Worm (Caenorhabditis elegans): Measurements from ENCODE around the gene mutd-1.

Gene mutd-1

ce11 chrIV:7176887-7177286 is 43.0 kb upstream of the mutd-1 start, which contains the start of gene str-44:
Gene str-44 (plus strand): TSS chrIV:7177187.
- no peak for TF ChIP-seq rbr-2 (tag; optimal IDR thresholded peaks at IDR 0.05)
- no peak for TF ChIP-seq aha-1 (tag)
- TF ChIP-seq gei-8 (GFP tag; optimal IDR thresholded peaks at IDR 0.05), result no peak
- no peak for TF ChIP-seq dmd-9 (GFP tag; IDR thresholded peaks at IDR 0.05)
- no peak for TF ChIP-seq lin-15B (tag; optimal IDR thresholded peaks at IDR 0.05)
- TF ChIP-seq egl-43 (GFP tag; IDR thresholded peaks at IDR 0.05), result no peak
- TF ChIP-seq T26A8.4 (GFP tag; IDR thresholded peaks at IDR 0.05), result no peak
- no peak for TF ChIP-seq mxl-2 (GFP tag; conservative IDR thresholded peaks at IDR 0.05)
- TF ChIP-seq aly-2 (tag; optimal IDR thresholded peaks at IDR 0.05), result no peak
- TF ChIP-seq jun-1 (tag; optimal IDR thresholded peaks at IDR 0.05), result no peak
- no peak for TF ChIP-seq lin-1 (GFP tag; IDR thresholded peaks at IDR 0.05)
- TF ChIP-seq hmg-1.1 (GFP tag; IDR thresholded peaks at IDR 0.05), result no peak

ce11 chrIV:7175346-7175745 is 41.5 kb upstream of the mutd-1 start, which contains the start of gene C42D4.19:
Gene C42D4.19 (plus strand): TSS chrIV:7175646.
- no peak for TF ChIP-seq nhr-41 (GFP tag; IDR thresholded peaks at IDR 0.05)
- no peak for TF ChIP-seq nhr-25 (tag; optimal IDR thresholded peaks at IDR 0.05; ENCODE audit: borderline replicate concordance, insufficient read depth)
- TF ChIP-seq pqm-1 (tag; optimal IDR thresholded peaks at IDR 0.05), result no peak
- TF ChIP-seq F10B5.3 (tag; optimal IDR thresholded peaks at IDR 0.05), result no peak
- no peak for TF ChIP-seq T26A8.4 (GFP tag; IDR thresholded peaks at IDR 0.05)
- no peak for TF ChIP-seq dmd-8 (GFP tag; IDR thresholded peaks at IDR 0.05)
- no peak for TF ChIP-seq pha-4 (GFP tag; IDR thresholded peaks at IDR 0.05)
- no peak for TF ChIP-seq pha-4 (tag; optimal IDR thresholded peaks at IDR 0.05)
- no peak for TF ChIP-seq mxl-3 (GFP tag; optimal IDR thresholded peaks at IDR 0.05)
- TF ChIP-seq zfp-3 (GFP tag; conservative IDR thresholded peaks at IDR 0.05), result no peak
- TF ChIP-seq nhr-48 (tag; optimal IDR thresholded peaks at IDR 0.05), result no peak
- TF ChIP-seq madf-5 (GFP tag; IDR thresholded peaks at IDR 0.05), result no peak
- TF ChIP-seq lin-15B (tag; optimal IDR thresholded peaks at IDR 0.05), result no peak
- TF ChIP-seq ama-1 (optimal IDR thresholded peaks at IDR 0.05), result no peak
- no peak for TF ChIP-seq Y105C5A.15 (GFP tag; IDR thresholded peaks at IDR 0.05)
- TF ChIP-seq spr-1 (tag; optimal IDR thresholded peaks at IDR 0.05), result no peak
- TF ChIP-seq lin-29 (GFP tag; IDR thresholded peaks at IDR 0.05), result no peak
- no peak for TF ChIP-seq madf-9 (GFP tag; conservative IDR thresholded peaks at IDR 0.05)
- no peak for TF ChIP-seq gei-8 (GFP tag; optimal IDR thresholded peaks at IDR 0.05)

ce11 chrIV:7173489-7173888 is 39.6 kb upstream of the mutd-1 start, which contains the start of gene str-1:
Gene str-1 (plus strand): TSS chrIV:7173789.
- TF ChIP-seq nhr-77 (tag; optimal IDR thresholded peaks at IDR 0.05) (no peak), F10B5.3 (tag; optimal IDR thresholded peaks at IDR 0.05) (no peak), nhr-11 (tag; optimal IDR thresholded peaks at IDR 0.05) (no peak), egl-27 (tag; optimal IDR thresholded peaks at IDR 0.05) (no peak), dve-1 (tag; optimal IDR thresholded peaks at IDR 0.05; ENCODE audit: insufficient read depth) (no peak), rbr-2 (tag; optimal IDR thresholded peaks at IDR 0.05) (no peak), lin-13 (GFP tag; optimal IDR thresholded peaks at IDR 0.05) (no peak), unc-62 (GFP tag; optimal IDR thresholded peaks at IDR 0.05 in 1 of 2) (no peak), unc-62 (tag; optimal IDR thresholded peaks at IDR 0.05) (no peak), nhr-111 (GFP tag; optimal IDR thresholded peaks at IDR 0.05) (no peak), pha-4 (GFP tag; IDR thresholded peaks at IDR 0.05) (no peak), pha-4 (tag; optimal IDR thresholded peaks at IDR 0.05) (no peak), lsy-2 (tag; optimal IDR thresholded peaks at IDR 0.05) (no peak), mxl-3 (GFP tag; optimal IDR thresholded peaks at IDR 0.05) (no peak), mdl-1 (tag; optimal IDR thresholded peaks at IDR 0.05) (no peak), Y75B8A.6 (GFP tag; IDR thresholded peaks at IDR 0.05) (no peak)
